Worm (Caenorhabditis elegans) whole organism, late embryonic: ENCODE measurements around the gene lsd-1.

Experiments used
- C08G9.2 ChIP-seq: sonication (generic microtip); optimal IDR thresholded peaks from 2 replicates; lab custom pipeline; 2016; ENCODE audit warnings: mild to moderate bottlenecking, missing genetic modification characterization, moderate library complexity, missing compliant biosample characterization
- Y22D7AL.16 ChIP-seq: sonication (generic microtip); optimal IDR thresholded peaks from 2 replicates; lab custom pipeline; 2016; ENCODE audit warnings: missing genetic modification characterization, missing compliant biosample characterization
- ahr-1 ChIP-seq: sonication (generic microtip); optimal IDR thresholded peaks from 2 replicates; lab custom pipeline; 2016; ENCODE audit warnings: missing genetic modification characterization, missing compliant biosample characterization
- ceh-14 ChIP-seq: sonication (generic microtip); optimal IDR thresholded peaks from 2 replicates; lab custom pipeline; 2016; ENCODE audit warnings: missing genotype, missing genetic modification characterization, missing compliant biosample characterization
- ceh-19 ChIP-seq: fragments of 200-800 bp; sonication (Bioruptor generic); optimal IDR thresholded peaks from 2 replicates; lab custom pipeline; 2018; ENCODE audit warnings: mild to moderate bottlenecking, missing genetic modification characterization, missing compliant biosample characterization
- ceh-22 ChIP-seq: sonication (generic microtip); optimal IDR thresholded peaks from 2 replicates; lab custom pipeline; 2017; ENCODE audit warnings: missing biosample characterization, missing genetic modification characterization
- ceh-24 ChIP-seq: sonication (generic microtip); optimal IDR thresholded peaks from 2 replicates; lab custom pipeline; 2016; ENCODE audit warnings: mild to moderate bottlenecking, missing genetic modification characterization, missing compliant biosample characterization
- ceh-34 ChIP-seq: sonication (generic microtip); optimal IDR thresholded peaks from 2 replicates; lab custom pipeline; 2016; ENCODE audit warnings: mild to moderate bottlenecking, missing genetic modification characterization, missing compliant biosample characterization
- ceh-48 ChIP-seq: sonication (generic microtip); optimal IDR thresholded peaks from 2 replicates; lab custom pipeline; 2016; ENCODE audit warnings: missing genetic modification characterization, inconsistent platforms, missing compliant biosample characterization
- ceh-9 ChIP-seq: sonication (generic microtip); optimal IDR thresholded peaks from 2 replicates; lab custom pipeline; 2016; ENCODE audit warnings: mild to moderate bottlenecking, missing genetic modification characterization, inconsistent platforms, missing compliant biosample characterization
- che-1 ChIP-seq: sonication (generic microtip); optimal IDR thresholded peaks from 2 replicates; lab custom pipeline; 2016; ENCODE audit warnings: mild to moderate bottlenecking, missing genetic modification characterization, missing compliant biosample characterization
- dve-1 ChIP-seq: sonication (generic microtip); optimal IDR thresholded peaks from 2 replicates; lab custom pipeline; 2017; ENCODE audit warnings: antibody characterized with exemption, mild to moderate bottlenecking, missing genetic modification characterization, missing compliant biosample characterization
- elt-2 ChIP-seq: sonication (generic microtip); optimal IDR thresholded peaks from 2 replicates; lab custom pipeline; 2016; ENCODE audit warnings: missing genetic modification reagents, missing genetic modification characterization, missing compliant biosample characterization
- elt-4 ChIP-seq: sonication (generic microtip); optimal IDR thresholded peaks from 2 replicates; lab custom pipeline; 2016; ENCODE audit warnings: missing genetic modification characterization, missing compliant biosample characterization
- eyg-1 ChIP-seq: sonication (generic microtip); optimal IDR thresholded peaks from 2 replicates; lab custom pipeline; 2016; ENCODE audit warnings: missing genotype, missing genetic modification characterization, missing compliant biosample characterization
- hlh-13 ChIP-seq: fragments of 200-800 bp; sonication (Bioruptor generic); optimal IDR thresholded peaks from 2 replicates; lab custom pipeline; 2018; ENCODE audit warnings: mild to moderate bottlenecking, missing genetic modification characterization, missing compliant biosample characterization
- hlh-30 ChIP-seq: sonication (generic microtip); optimal IDR thresholded peaks from 2 replicates; lab custom pipeline; 2017; ENCODE audit warnings: antibody characterized with exemption, missing genetic modification characterization, missing compliant biosample characterization; ENCODE audit not compliant: insufficient read depth
- hlh-8 ChIP-seq: sonication (generic microtip); optimal IDR thresholded peaks from 2 replicates; lab custom pipeline; 2016; ENCODE audit warnings: missing genotype, missing genetic modification characterization, missing compliant biosample characterization
- lim-6 ChIP-seq: sonication (generic microtip); optimal IDR thresholded peaks from 2 replicates; lab custom pipeline; 2016; ENCODE audit warnings: missing genetic modification characterization, missing compliant biosample characterization
- madf-2 ChIP-seq: sonication (generic microtip); optimal IDR thresholded peaks from 2 replicates; lab custom pipeline; 2017; ENCODE audit warnings: missing genetic modification characterization, missing compliant biosample characterization
- mec-3 ChIP-seq: sonication (generic microtip); optimal IDR thresholded peaks from 2 replicates; lab custom pipeline; 2016; ENCODE audit warnings: borderline replicate concordance, missing genetic modification characterization, missing compliant biosample characterization
- nhr-11 ChIP-seq: fragments of 150-350 bp; optimal IDR thresholded peaks from 2 replicates; lab custom pipeline; 2014; ENCODE audit warnings: missing biosample characterization, missing genetic modification characterization
- odd-2 ChIP-seq: sonication (generic microtip); optimal IDR thresholded peaks from 2 replicates; lab custom pipeline; 2017; ENCODE audit warnings: antibody characterized with exemption, mild to moderate bottlenecking, missing genetic modification characterization, missing compliant biosample characterization
- pag-3 ChIP-seq: sonication (generic microtip); optimal IDR thresholded peaks from 2 replicates; lab custom pipeline; 2016; ENCODE audit warnings: missing compliant biosample characterization, missing genetic modification characterization, borderline replicate concordance
- pat-9 ChIP-seq: fragments of 200-800 bp; sonication (Bioruptor generic); optimal IDR thresholded peaks from 2 replicates; lab custom pipeline; 2018; ENCODE audit warnings: mild to moderate bottlenecking, missing genetic modification characterization, moderate library complexity, missing compliant biosample characterization
- pax-1 ChIP-seq: fragments of 150-350 bp; optimal IDR thresholded peaks from 2 replicates; lab custom pipeline; 2014; ENCODE audit warnings: missing biosample characterization, missing genetic modification characterization
- pha-2 ChIP-seq: sonication (generic microtip); optimal IDR thresholded peaks from 2 replicates; lab custom pipeline; 2017; ENCODE audit warnings: mild to moderate bottlenecking, missing genetic modification characterization, missing compliant biosample characterization
- pqm-1 ChIP-seq: sonication (generic microtip); optimal IDR thresholded peaks from 2 replicates; lab custom pipeline; 2016; ENCODE audit warnings: missing genetic modification characterization, missing compliant biosample characterization
- pros-1 ChIP-seq: fragments of 150-350 bp; optimal IDR thresholded peaks from 2 replicates; lab custom pipeline; 2014; ENCODE audit warnings: missing biosample characterization, missing genetic modification reagents, missing genetic modification characterization
- sdc-2 ChIP-seq: sonication (generic microtip); optimal IDR thresholded peaks from 2 replicates; lab custom pipeline; 2016; ENCODE audit warnings: missing genotype, missing genetic modification characterization, missing compliant biosample characterization
- syd-9 ChIP-seq: sonication (generic microtip); optimal IDR thresholded peaks from 2 replicates; lab custom pipeline; 2016; ENCODE audit warnings: mild to moderate bottlenecking, missing genetic modification characterization, moderate library complexity, missing compliant biosample characterization
- tbx-2 ChIP-seq: sonication (generic microtip); optimal IDR thresholded peaks from 2 replicates; lab custom pipeline; 2016; ENCODE audit warnings: missing genetic modification characterization, missing compliant biosample characterization
- tbx-7 ChIP-seq: sonication (generic microtip); optimal IDR thresholded peaks from 2 replicates; lab custom pipeline; 2016; ENCODE audit warnings: missing genotype, missing genetic modification characterization, missing compliant biosample characterization
- ttx-3 ChIP-seq: sonication (generic microtip); optimal IDR thresholded peaks from 2 replicates; lab custom pipeline; 2016; ENCODE audit warnings: missing genetic modification reagents, missing genetic modification characterization, missing compliant biosample characterization
- unc-3 ChIP-seq, 2 experiments: fragments of 200-800 bp in 1 of 2; sonication (Bioruptor generic) in 1 of 2; sonication (generic microtip) in 1 of 2; conservative IDR thresholded peaks in 1 of 2; optimal IDR thresholded peaks in 1 of 2; 2 replicates each; pipeline versions ENCODE4 v1.3.6 to Lab custom; 2016 to 2022; ENCODE audit warnings: missing compliant biosample characterization in 2 of 2, missing genetic modification characterization in 2 of 2, missing genetic modification reagents in 1 of 2
- unc-42 ChIP-seq: sonication (generic microtip); optimal IDR thresholded peaks from 2 replicates; lab custom pipeline; 2016; ENCODE audit warnings: missing genotype, missing genetic modification characterization, missing compliant biosample characterization
- unc-55 ChIP-seq: sonication (generic microtip); optimal IDR thresholded peaks from 2 replicates; lab custom pipeline; 2017; ENCODE audit warnings: missing biosample characterization, missing genetic modification reagents, missing genetic modification characterization
- ztf-16 ChIP-seq: sonication (generic microtip); optimal IDR thresholded peaks from 2 replicates; lab custom pipeline; 2017; ENCODE audit warnings: missing genetic modification characterization, missing compliant biosample characterization

lsd-1 gene

ce11 chrX:11992246-11992645, 43.6 kb downstream of the lsd-1 start:
- TF ChIP-seq tbx-7 (tag; lab: Kevin White, UChicago) = no peak
- no peak for TF ChIP-seq ceh-9 (tag; lab: Kevin White, UChicago)
- no peak for TF ChIP-seq dve-1 (tag; lab: Kevin White, UChicago)
- TF ChIP-seq pqm-1 (tag; lab: Kevin White, UChicago) = no peak
- TF ChIP-seq hlh-8 (tag; lab: Kevin White, UChicago) = no peak
- no peak for TF ChIP-seq ceh-48 (tag; lab: Kevin White, UChicago)
- TF ChIP-seq odd-2 (tag; lab: Kevin White, UChicago) = no peak
- TF ChIP-seq ceh-34 (tag; lab: Kevin White, UChicago) = no peak
- no peak for TF ChIP-seq tbx-2 (tag; lab: Kevin White, UChicago)
- TF ChIP-seq pax-1 (tag; lab: Kevin White, UChicago) = no peak
- TF ChIP-seq mec-3 (tag; lab: Kevin White, UChicago) = no peak
- TF ChIP-seq hlh-13 (GFP tag; lab: Kevin White, UChicago) = no peak
- no peak for TF ChIP-seq ceh-24 (tag; lab: Kevin White, UChicago)
- TF ChIP-seq ttx-3 (tag; lab: Kevin White, UChicago) = no peak

ce11 chrX:11992778-11993177, 44.1 kb downstream of the lsd-1 start:
- no peak for TF ChIP-seq pha-2
- TF ChIP-seq elt-2 (tag; lab: Kevin White, UChicago) = no peak
- TF ChIP-seq pqm-1 (tag; lab: Kevin White, UChicago) = no peak

ce11 chrX:11993327-11993726, 44.7 kb downstream of the lsd-1 start:
- TF ChIP-seq odd-2 (tag; lab: Kevin White, UChicago) (no peak), pqm-1 (tag; lab: Kevin White, UChicago) (no peak), ztf-16 (tag; lab: Kevin White, UChicago) (no peak), tbx-2 (tag; lab: Kevin White, UChicago) (no peak), lim-6 (tag; lab: Kevin White, UChicago) (no peak)
- TF ChIP-seq, all 69 proteins: peak for 0

- TF ChIP-seq C08G9.2 (no peak), unc-55 (GFP tag; lab: Kevin White, UChicago) (no peak), hlh-30 (tag; lab: Kevin White, UChicago) (no peak), odd-2 (tag; lab: Kevin White, UChicago) (no peak), sdc-2 (tag; lab: Kevin White, UChicago) (no peak), nhr-11 (tag; lab: Kevin White, UChicago) (no peak), lim-6 (tag; lab: Kevin White, UChicago) (no peak), pax-1 (tag; lab: Kevin White, UChicago) (no peak), ceh-22 (no peak), syd-9 (no peak), pat-9 (tag; lab: Kevin White, UChicago) (no peak), ceh-19 (GFP tag; lab: Kevin White, UChicago) (no peak)
Observed at ce11 chrX:11994484-11994883, 45.8 kb downstream of the lsd-1 start, which contains the start of gene C49F5.7. C49F5.7 (plus strand) TSS chrX:11994784.

- TF ChIP-seq pag-3 (tag; lab: Kevin White, UChicago) (no peak), hlh-8 (tag; lab: Kevin White, UChicago) (no peak), ttx-3 (tag; lab: Kevin White, UChicago) (no peak), madf-2 (no peak), ceh-9 (tag; lab: Kevin White, UChicago) (no peak), pax-1 (tag; lab: Kevin White, UChicago) (no peak), che-1 (tag; lab: Kevin White, UChicago) (no peak), unc-42 (no peak), elt-4 (tag; lab: Kevin White, UChicago) (no peak), Y22D7AL.16 (tag; lab: Kevin White, UChicago) (no peak), unc-3 (GFP tag; conservative IDR thresholded peaks at IDR 0.05; lab: Robert Waterston, UW) (no peak), unc-3 (tag; optimal IDR thresholded peaks at IDR 0.05; lab: Kevin White, UChicago) (no peak), eyg-1 (no peak), pqm-1 (tag; lab: Kevin White, UChicago) (no peak), ahr-1 (tag; lab: Kevin White, UChicago) (no peak), ceh-14 (tag; lab: Kevin White, UChicago) (no peak), pros-1 (tag; lab: Kevin White, UChicago) (no peak), hlh-30 (tag; lab: Kevin White, UChicago) (no peak), dve-1 (tag; lab: Kevin White, UChicago) (no peak), pat-9 (tag; lab: Kevin White, UChicago) (no peak)
Observed at ce11 chrX:11996606-11997005, 48.0 kb downstream of the lsd-1 start.
